Fruit fly (Drosophila melanogaster): ENCODE data around the gene SPE.
A peak's percentile ranks its signal among the peaks of the same experiment; 100 is the strongest.

SPE gene

DNA sequence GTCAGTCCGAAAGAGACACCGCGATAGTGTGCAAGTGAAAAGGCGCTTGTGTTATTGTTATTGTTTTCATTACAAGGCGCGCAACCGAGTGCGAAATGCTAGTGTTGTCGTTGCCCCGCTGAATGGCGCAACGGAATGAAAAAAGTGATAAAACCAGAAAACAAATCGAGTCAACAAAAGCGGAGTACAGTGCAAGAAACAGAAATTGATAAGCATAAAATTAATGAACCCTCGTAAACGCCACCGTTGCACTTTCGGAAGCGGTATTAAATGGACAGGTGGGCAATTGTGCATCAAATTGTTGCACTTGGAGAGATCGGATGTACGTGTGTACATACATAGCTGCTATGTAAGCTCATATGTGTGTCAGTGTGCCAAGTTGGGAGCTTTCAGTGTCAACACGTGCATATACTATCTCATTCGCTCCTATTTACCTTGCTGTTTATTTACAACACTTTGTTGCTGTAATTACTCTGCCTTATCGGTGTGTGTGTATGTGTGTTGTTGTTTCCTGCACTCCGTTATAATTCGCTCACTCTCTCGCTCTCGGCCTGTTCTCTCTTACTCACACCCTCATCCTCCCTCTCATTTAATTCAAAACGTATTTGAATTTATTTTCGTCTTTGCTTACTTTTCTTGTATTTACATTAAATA lies 37.5 kb downstream of the SPE start (continued):
- TF ChIP-seq CG15514 (GFP tag; optimal IDR thresholded peaks at IDR 0.05), result peak; percentile 11
- no peak for TF ChIP-seq zen (tag; optimal IDR thresholded peaks at IDR 0.05)
- TF ChIP-seq CG1233 (GFP tag; optimal IDR thresholded peaks at IDR 0.05), result peak; percentile 36
- TF ChIP-seq Vsx1 (GFP tag; optimal IDR thresholded peaks at IDR 0.05), result peak; percentile 52
- peak; percentile 80 for TF ChIP-seq Fer1 (GFP tag; optimal IDR thresholded peaks at IDR 0.05)
- TF ChIP-seq CG13424 (tag; optimal IDR thresholded peaks at IDR 0.05), result peak; percentile 27
- peak; percentile 49 for TF ChIP-seq Camta (GFP tag; optimal IDR thresholded peaks at IDR 0.05)
- TF ChIP-seq ash1 (GFP tag; optimal IDR thresholded peaks at IDR 0.05), result peak; percentile 4
- peak; percentile 76 for TF ChIP-seq tap (tag; optimal IDR thresholded peaks at IDR 0.05)
- TF ChIP-seq CG14710 (tag; optimal IDR thresholded peaks at IDR 0.05), result peak; percentile 20
- TF ChIP-seq ham (GFP tag; IDR thresholded peaks at IDR 0.05), result 0 out of 2 replicates have a peak, but pooled peaks have one; percentile 8
- peak; percentile 56 for TF ChIP-seq CG11696 (GFP tag; IDR thresholded peaks at IDR 0.05)
- TF ChIP-seq CG10462 (GFP tag; optimal IDR thresholded peaks at IDR 0.05), result peak; percentile 21
- TF ChIP-seq zf30C (GFP tag; optimal IDR thresholded peaks at IDR 0.05), result no peak
- peak; percentile 27 for TF ChIP-seq caup (GFP tag; optimal IDR thresholded peaks at IDR 0.05; ENCODE audit: severe bottlenecking)
- peak; percentile 78 for TF ChIP-seq CG5180 (GFP tag; optimal IDR thresholded peaks at IDR 0.05)
- TF ChIP-seq CG10959 (GFP tag; IDR thresholded peaks at IDR 0.05), result peak; percentile 16; the same call in 1 of the 2 replicates
- peak; percentile 14 for TF ChIP-seq CG12219 (GFP tag; optimal IDR thresholded peaks at IDR 0.05)
- peak; percentile 42; the same call in 1 of the 3 replicates for TF ChIP-seq Optix (GFP tag; IDR thresholded peaks at IDR 0.05)
- no peak for TF ChIP-seq sc (optimal IDR thresholded peaks at IDR 0.05)
- peak; percentile 43 for TF ChIP-seq sc (GFP tag; optimal IDR thresholded peaks at IDR 0.05)
- TF ChIP-seq CG31224 (GFP tag; IDR thresholded peaks at IDR 0.05), result 0 out of 2 replicates have a peak, but pooled peaks have one; percentile 25
- peak; percentile 90 for TF ChIP-seq Xrp1 (GFP tag; IDR thresholded peaks at IDR 0.05)
- peak; percentile 77 for TF ChIP-seq ara (GFP tag; IDR thresholded peaks at IDR 0.05)
- TF ChIP-seq Awh (GFP tag; IDR thresholded peaks at IDR 0.05), result peak; percentile 91
- TF ChIP-seq CG4424 (GFP tag; optimal IDR thresholded peaks at IDR 0.05), result peak; percentile 70
- TF ChIP-seq maf-S (GFP tag; optimal IDR thresholded peaks at IDR 0.05), result no peak
- TF ChIP-seq CG6791 (GFP tag; IDR thresholded peaks at IDR 0.05; ENCODE audit: partially characterized antibody), result no peak
- peak; percentile 49 for TF ChIP-seq sqz (GFP tag; optimal IDR thresholded peaks at IDR 0.05)
- peak; percentile 54 for TF ChIP-seq nom (GFP tag; optimal IDR thresholded peaks at IDR 0.05)
- peak; percentile 39 for TF ChIP-seq lbe (GFP tag; optimal IDR thresholded peaks at IDR 0.05)
- no peak for TF ChIP-seq hkb (optimal IDR thresholded peaks at IDR 0.05)
- peak; percentile 89 for TF ChIP-seq hkb (GFP tag; IDR thresholded peaks at IDR 0.05)
- TF ChIP-seq CG6254 (GFP tag; optimal IDR thresholded peaks at IDR 0.05), result peak; percentile 71
- peak; percentile 85 for TF ChIP-seq repo (GFP tag; optimal IDR thresholded peaks at IDR 0.05)
- TF ChIP-seq kay (GFP tag; optimal IDR thresholded peaks at IDR 0.05), result peak; percentile 41
- TF ChIP-seq fd64A (GFP tag; optimal IDR thresholded peaks at IDR 0.05), result peak; percentile 85
- peak; percentile 71 for TF ChIP-seq CG13296 (GFP tag; optimal IDR thresholded peaks at IDR 0.05)
- TF ChIP-seq CG4820 (GFP tag; optimal IDR thresholded peaks at IDR 0.05), result no peak
- TF ChIP-seq CG12236 (GFP tag; optimal IDR thresholded peaks at IDR 0.05), result peak; percentile 45
- TF ChIP-seq Blimp-1 (GFP tag; optimal IDR thresholded peaks at IDR 0.05), result peak; percentile 75
- peak; percentile 77 for TF ChIP-seq zfh1 (GFP tag; IDR thresholded peaks at IDR 0.05)
- no peak for TF ChIP-seq pan (optimal IDR thresholded peaks at IDR 0.05)
- peak in 1 of 2 experiments; percentile 79 for TF ChIP-seq pan (GFP tag; optimal IDR thresholded peaks at IDR 0.05 in 1 of 2, IDR thresholded peaks at IDR 0.05 in 1 of 2)
- TF ChIP-seq mirr (GFP tag; optimal IDR thresholded peaks at IDR 0.05), result peak; percentile 74
- peak; percentile 70 for TF ChIP-seq kni (GFP tag; optimal IDR thresholded peaks at IDR 0.05)
- peak; percentile 76 for TF ChIP-seq trh (GFP tag; optimal IDR thresholded peaks at IDR 0.05)
- peak; percentile 6 for TF ChIP-seq CHES-1-like (GFP tag; optimal IDR thresholded peaks at IDR 0.05)
- TF ChIP-seq CG14014 (GFP tag; IDR thresholded peaks at IDR 0.05), result peak; percentile 40; the same call in 1 of the 2 replicates
- peak; percentile 88 for TF ChIP-seq CG34376 (GFP tag; optimal IDR thresholded peaks at IDR 0.05)
